Worm (Caenorhabditis elegans): ENCODE results near the gene cdf-2.

Gene cdf-2

DNA sequence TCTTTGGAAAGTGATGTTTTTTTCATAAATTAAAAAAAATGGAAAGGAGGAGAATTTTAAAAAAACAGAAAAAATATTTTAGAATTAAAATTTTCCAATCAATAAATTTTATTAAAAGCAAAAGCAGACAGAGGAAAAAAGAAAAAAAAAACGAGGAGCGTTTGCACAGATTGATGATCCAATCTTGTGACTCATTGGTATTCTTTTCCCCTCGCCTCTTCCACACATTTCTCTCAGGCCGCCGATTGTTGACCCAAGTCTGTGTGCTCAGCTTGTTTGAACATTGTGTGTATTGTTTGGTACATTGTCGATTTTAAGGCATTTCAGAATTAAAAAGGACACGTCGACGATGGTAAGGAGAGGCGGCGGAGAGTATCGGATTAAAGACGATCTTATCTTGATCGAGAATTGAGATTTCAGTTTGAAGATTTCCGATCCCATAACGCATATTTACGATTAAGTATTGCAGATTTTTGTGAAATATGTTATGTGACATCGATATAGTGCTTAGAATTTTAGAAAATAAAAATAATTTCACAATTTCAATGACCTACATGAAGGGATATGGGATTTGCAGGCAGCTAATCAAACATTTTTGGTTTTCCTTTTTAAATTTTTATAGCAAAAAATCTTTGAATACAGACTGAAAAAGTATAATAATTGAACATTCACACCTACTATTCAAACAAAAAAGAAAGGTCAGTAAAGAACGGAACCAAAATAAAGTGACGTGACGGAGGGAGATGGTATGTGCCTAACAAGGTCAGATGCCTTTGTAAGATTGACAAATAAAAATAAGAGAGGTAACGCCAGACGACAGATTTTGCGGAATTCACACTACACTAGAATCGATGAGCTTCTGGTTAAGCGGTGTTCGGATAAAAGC is 49.1 kb upstream of the cdf-2 start:
- TF ChIP-seq hlh-11 (tag; optimal IDR thresholded peaks at IDR 0.05) (peak; percentile 31), unc-62 (GFP tag; optimal IDR thresholded peaks at IDR 0.05 in 1 of 2) (peak in 1 of 2 experiments; percentile 62), unc-62 (tag; optimal IDR thresholded peaks at IDR 0.05) (no peak), ama-1 (optimal IDR thresholded peaks at IDR 0.05) (peak; percentile 35), pha-4 (GFP tag; IDR thresholded peaks at IDR 0.05) (no peak), pha-4 (tag; optimal IDR thresholded peaks at IDR 0.05) (peak; percentile 71), hlh-30 (tag; optimal IDR thresholded peaks at IDR 0.05; ENCODE audit: insufficient read depth) (peak; percentile 55), F10B5.3 (tag; optimal IDR thresholded peaks at IDR 0.05) (no peak), lsy-2 (tag; optimal IDR thresholded peaks at IDR 0.05) (peak in 1 of 2 experiments; percentile 34), nhr-6 (tag; optimal IDR thresholded peaks at IDR 0.05) (peak; percentile 32), daf-16 (GFP tag; optimal IDR thresholded peaks at IDR 0.05) (no peak), daf-16 (tag; optimal IDR thresholded peaks at IDR 0.05) (peak; percentile 1), egl-27 (tag; optimal IDR thresholded peaks at IDR 0.05) (no peak)

DNA sequence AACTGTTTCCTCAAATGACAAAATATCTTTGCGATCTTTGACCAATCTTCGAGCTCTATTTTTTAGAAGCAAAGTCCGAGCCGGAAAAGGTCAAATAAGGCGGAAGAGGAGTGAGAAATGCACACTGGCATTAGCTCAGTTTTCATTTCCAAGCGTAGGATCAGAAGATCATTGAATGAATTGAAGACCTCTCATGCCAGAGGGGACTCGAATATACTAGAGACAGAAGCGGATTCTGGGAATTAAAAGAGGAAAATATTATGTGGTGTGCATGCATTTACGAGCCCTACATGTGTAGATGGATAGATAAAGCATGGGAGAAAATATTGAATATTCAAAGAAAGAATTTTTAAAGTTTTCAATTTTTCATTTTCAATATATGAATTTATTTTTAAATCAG is 46.7 kb upstream of the cdf-2 start:
- TF ChIP-seq aha-1 (tag): peak; percentile 18
- TF ChIP-seq madf-5 (GFP tag; IDR thresholded peaks at IDR 0.05): no peak
- TF ChIP-seq aly-2 (tag; optimal IDR thresholded peaks at IDR 0.05): no peak
- peak in 1 of 2 experiments; percentile 9 for TF ChIP-seq lsy-2 (tag; optimal IDR thresholded peaks at IDR 0.05)
- 0 out of 2 replicates have a peak, but pooled peaks have one; percentile 23 for TF ChIP-seq ctbp-1 (GFP tag; IDR thresholded peaks at IDR 0.05)
- no peak for TF ChIP-seq nhr-102 (tag; optimal IDR thresholded peaks at IDR 0.05)
- no peak for TF ChIP-seq zip-11 (GFP tag; IDR thresholded peaks at IDR 0.05)
- TF ChIP-seq D1046.2 (GFP tag; IDR thresholded peaks at IDR 0.05): no peak
- TF ChIP-seq vab-7 (GFP tag; IDR thresholded peaks at IDR 0.05): no peak
- no peak for TF ChIP-seq hlh-30 (tag; optimal IDR thresholded peaks at IDR 0.05; ENCODE audit: insufficient read depth)
- TF ChIP-seq Y5F2A.4 (GFP tag; optimal IDR thresholded peaks at IDR 0.05): no peak
- no peak for TF ChIP-seq zfp-2 (tag; optimal IDR thresholded peaks at IDR 0.05)
- TF ChIP-seq lim-7 (GFP tag; IDR thresholded peaks at IDR 0.05): no peak

DNA sequence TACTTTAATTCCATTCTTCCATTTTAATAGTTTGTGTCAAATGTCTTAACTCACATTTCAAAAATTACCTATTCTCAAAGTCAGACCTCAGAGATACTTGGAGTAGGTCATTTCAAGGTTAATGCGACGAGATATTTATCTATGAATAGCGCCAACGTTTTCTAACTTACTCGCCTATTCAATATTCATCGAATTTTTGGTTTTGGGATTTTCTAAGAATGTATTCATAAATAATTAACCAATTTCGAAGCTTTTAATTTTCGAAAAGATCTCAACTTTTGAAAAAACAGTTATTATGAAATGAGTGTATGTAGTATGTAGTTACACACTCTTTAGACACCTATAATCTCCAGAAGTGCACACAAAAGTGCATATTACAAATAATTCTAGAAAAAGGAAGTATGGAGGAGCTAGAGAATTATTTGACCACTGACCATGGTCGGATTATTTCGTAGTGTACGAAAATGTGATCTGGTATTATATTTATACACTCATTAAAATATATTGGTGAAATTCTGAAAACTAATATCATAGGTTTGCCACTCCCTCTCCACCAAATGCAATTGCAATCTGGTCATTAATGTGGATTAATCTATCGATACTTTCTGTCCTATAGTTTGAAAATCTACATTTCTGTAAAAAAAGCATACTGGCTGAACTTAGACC is 45.9 kb upstream of the cdf-2 start:
- peak; percentile 55 for TF ChIP-seq aha-1 (tag)
- TF ChIP-seq mdt-29 (GFP tag; IDR thresholded peaks at IDR 0.05): no peak

DNA sequence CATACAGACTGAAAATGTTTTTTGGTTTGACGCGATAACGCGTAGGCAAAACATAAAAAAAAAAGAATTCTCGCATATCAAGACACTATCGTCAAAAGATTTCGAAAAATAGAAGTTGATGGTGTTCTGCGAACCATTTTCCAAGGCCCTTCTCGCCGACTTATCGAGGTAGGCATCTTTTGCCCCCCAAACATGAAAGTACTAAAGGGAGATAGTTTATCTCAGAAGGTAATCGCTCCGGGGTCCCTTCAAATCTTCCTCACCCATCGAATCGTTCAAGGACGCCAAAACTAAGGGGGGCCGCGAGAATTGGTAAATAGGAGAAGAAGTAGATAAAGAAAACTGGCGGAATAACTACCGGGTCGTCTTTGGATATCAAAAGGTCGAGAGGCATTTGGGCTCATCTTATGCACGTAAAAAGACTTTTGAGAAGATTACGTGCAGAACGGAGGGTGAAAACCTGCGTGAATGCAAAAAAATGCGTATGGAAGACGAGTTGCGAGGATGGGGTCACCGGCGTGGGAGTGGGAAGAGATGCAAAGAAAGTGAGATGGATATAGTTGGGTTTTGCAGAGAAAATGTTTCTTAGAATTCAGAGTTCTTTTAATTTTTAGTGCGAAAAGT is 44.8 kb upstream of the cdf-2 start:
- TF ChIP-seq aha-1 (tag) (peak; percentile 93), pqm-1 (tag; optimal IDR thresholded peaks at IDR 0.05) (no peak), mep-1 (tag; optimal IDR thresholded peaks at IDR 0.05) (peak; percentile 10), hlh-11 (tag; optimal IDR thresholded peaks at IDR 0.05) (no peak), dmd-6 (GFP tag; IDR thresholded peaks at IDR 0.05) (no peak), D1046.2 (GFP tag; IDR thresholded peaks at IDR 0.05) (no peak), zip-2 (tag; optimal IDR thresholded peaks at IDR 0.05) (no peak), unc-62 (GFP tag; optimal IDR thresholded peaks at IDR 0.05 in 1 of 2) (peak in 1 of 2 experiments; percentile 90), unc-62 (tag; optimal IDR thresholded peaks at IDR 0.05) (no peak), arid-1 (GFP tag; conservative IDR thresholded peaks at IDR 0.05) (no peak), daf-16 (GFP tag; optimal IDR thresholded peaks at IDR 0.05) (no peak), daf-16 (tag; optimal IDR thresholded peaks at IDR 0.05) (no peak), nhr-77 (tag; optimal IDR thresholded peaks at IDR 0.05) (no peak), hif-1 (tag; optimal IDR thresholded peaks at IDR 0.05) (peak in 1 of 2 experiments; percentile 48), nhr-25 (tag; optimal IDR thresholded peaks at IDR 0.05; ENCODE audit: borderline replicate concordance, insufficient read depth) (peak; percentile 0)
